Worm (Caenorhabditis elegans): Measurements from ENCODE around the gene W02F12.4.

ce11 chrV:6699021-6699420 is 7.7 kb downstream of the W02F12.4 start:
- TF ChIP-seq ref-1 (GFP tag; conservative IDR thresholded peaks at IDR 0.05) (no peak), flt-1 (GFP tag; IDR thresholded peaks at IDR 0.05) (no peak), tab-1 (GFP tag; IDR thresholded peaks at IDR 0.05) (no peak), cog-1 (tag; optimal IDR thresholded peaks at IDR 0.05) (no peak), klf-2 (GFP tag; conservative IDR thresholded peaks at IDR 0.05) (no peak)

Measured in whole organism, midembryonic.